Fruit fly (Drosophila melanogaster): ENCODE results near the gene Gr93c.
A peak's percentile ranks its signal among the peaks of the same experiment; 100 is the strongest.

The Gr93c gene

dm6 chr3R:21832203-21832602, 12.9 kb downstream of the Gr93c start, which contains the start of gene Gr93a:
Gr93a (plus strand) TSS chr3R:21832503.
- peak; percentile 65; the same call in 2 of the 3 replicates for TF ChIP-seq z (GFP tag; IDR thresholded peaks at IDR 0.05)
- TF ChIP-seq CG10147 (GFP tag; optimal IDR thresholded peaks at IDR 0.05), result no peak

- peak; percentile 22; the same call in 1 of the 3 replicates for TF ChIP-seq C15 (GFP tag; IDR thresholded peaks at IDR 0.05)
- TF ChIP-seq CG17912 (GFP tag; optimal IDR thresholded peaks at IDR 0.05), result no peak
- TF ChIP-seq CG31224 (GFP tag; IDR thresholded peaks at IDR 0.05), result peak; percentile 12; the same call in 1 of the 2 replicates
Observed at dm6 chr3R:21831040-21831439, 14.0 kb downstream of the Gr93c start.

dm6 chr3R:21830303-21830707, 14.8 kb downstream of the Gr93c start:
- TF ChIP-seq CG9727 (GFP tag; optimal IDR thresholded peaks at IDR 0.05), result peak; percentile 21
- peak; percentile 8 for TF ChIP-seq dmrt99B (tag; optimal IDR thresholded peaks at IDR 0.05)
- TF ChIP-seq HHEX (GFP tag; optimal IDR thresholded peaks at IDR 0.05), result no peak
- TF ChIP-seq CG4424 (GFP tag; optimal IDR thresholded peaks at IDR 0.05), result peak; percentile 2
- TF ChIP-seq ind (GFP tag; optimal IDR thresholded peaks at IDR 0.05), result no peak
- TF ChIP-seq h (optimal IDR thresholded peaks at IDR 0.05), result no peak
- peak; percentile 15 for TF ChIP-seq Oli (tag; optimal IDR thresholded peaks at IDR 0.05)
- peak; percentile 76 for TF ChIP-seq CG17361 (GFP tag; IDR thresholded peaks at IDR 0.05)
- TF ChIP-seq zf30C (GFP tag; optimal IDR thresholded peaks at IDR 0.05), result no peak
- TF ChIP-seq sisA (GFP tag; IDR thresholded peaks at IDR 0.05), result no peak
- TF ChIP-seq CG31441 (GFP tag; IDR thresholded peaks at IDR 0.05), result 0 out of 2 replicates have a peak, but pooled peaks have one; percentile 48
- TF ChIP-seq Dll (GFP tag; IDR thresholded peaks at IDR 0.05; ENCODE audit: partially characterized antibody), result no peak
- no peak for TF ChIP-seq caup (GFP tag; optimal IDR thresholded peaks at IDR 0.05; ENCODE audit: severe bottlenecking)
- no peak for TF ChIP-seq Sry-δ (GFP tag; optimal IDR thresholded peaks at IDR 0.05)
- TF ChIP-seq Gug (GFP tag; IDR thresholded peaks at IDR 0.05), result no peak
- no peak for TF ChIP-seq fd102C (GFP tag; optimal IDR thresholded peaks at IDR 0.05)
- no peak for TF ChIP-seq salm (tag; optimal IDR thresholded peaks at IDR 0.05)
- TF ChIP-seq Gsc (GFP tag; IDR thresholded peaks at IDR 0.05), result no peak
- TF ChIP-seq ranshi (GFP tag; IDR thresholded peaks at IDR 0.05), result no peak
- TF ChIP-seq gem (tag; optimal IDR thresholded peaks at IDR 0.05), result peak; percentile 57
- TF ChIP-seq dmrt11E (tag; optimal IDR thresholded peaks at IDR 0.05), result peak; percentile 75
- no peak for TF ChIP-seq ken (GFP tag; IDR thresholded peaks at IDR 0.05)
- TF ChIP-seq CG12391 (tag; optimal IDR thresholded peaks at IDR 0.05), result peak; percentile 41
- peak; percentile 15 for TF ChIP-seq Sox100B (GFP tag; optimal IDR thresholded peaks at IDR 0.05)
- no peak for TF ChIP-seq nom (GFP tag; optimal IDR thresholded peaks at IDR 0.05)
- TF ChIP-seq dimm (GFP tag; IDR thresholded peaks at IDR 0.05), result no peak
- TF ChIP-seq CG13424 (tag; optimal IDR thresholded peaks at IDR 0.05), result peak; percentile 9
- no peak for TF ChIP-seq CG1832 (GFP tag; optimal IDR thresholded peaks at IDR 0.05)
- no peak for TF ChIP-seq CG13775 (GFP tag; optimal IDR thresholded peaks at IDR 0.05)
- peak; percentile 42 for TF ChIP-seq trem (tag; optimal IDR thresholded peaks at IDR 0.05)
- peak; percentile 45 for TF ChIP-seq D19A (tag; optimal IDR thresholded peaks at IDR 0.05)
- TF ChIP-seq CG14710 (tag; optimal IDR thresholded peaks at IDR 0.05), result peak; percentile 72
- TF ChIP-seq Abd-B (GFP tag; optimal IDR thresholded peaks at IDR 0.05), result peak; percentile 30
- TF ChIP-seq row (GFP tag; IDR thresholded peaks at IDR 0.05), result no peak
- peak; percentile 49 for TF ChIP-seq CG17829 (tag; optimal IDR thresholded peaks at IDR 0.05)
- no peak for TF ChIP-seq CG16813 (GFP tag; IDR thresholded peaks at IDR 0.05; ENCODE audit: partially characterized antibody)
- TF ChIP-seq Optix (GFP tag; IDR thresholded peaks at IDR 0.05), result no peak
- TF ChIP-seq her (GFP tag; optimal IDR thresholded peaks at IDR 0.05), result no peak
- TF ChIP-seq croc (GFP tag; conservative IDR thresholded peaks at IDR 0.05), result no peak
- TF ChIP-seq CG18011 (GFP tag; optimal IDR thresholded peaks at IDR 0.05), result no peak
- no peak for TF ChIP-seq crp (GFP tag; optimal IDR thresholded peaks at IDR 0.05)
- no peak for TF ChIP-seq org-1 (GFP tag; optimal IDR thresholded peaks at IDR 0.05)

Data from whole organism, embryonic.